Fruit fly (Drosophila melanogaster) whole organism, embryonic: ENCODE measurements around the gene CG5938.

ENCODE experiments used
- CG10147 ChIP-seq: fragments of 200-800 bp; sonication (Bioruptor generic); optimal IDR thresholded peaks from 2 replicates; lab custom pipeline; 2019; ENCODE audit warnings: missing biosample characterization, mild to moderate bottlenecking, missing genetic modification characterization, moderate library complexity
- CG10431 ChIP-seq: fragments of 200-800 bp; sonication (Bioruptor generic); optimal IDR thresholded peaks from 3 replicates; lab custom pipeline; 2018; ENCODE audit warnings: missing biosample characterization, mild to moderate bottlenecking, missing genetic modification characterization
- CG11696 ChIP-seq: fragments of 200-800 bp; sonication (Bioruptor generic); IDR thresholded peaks from 2 replicates; pipeline ENCODE4 v1.3.6; 2022; ENCODE audit warnings: missing biosample characterization, missing genetic modification characterization
- CG12769 ChIP-seq: fragments of 200-800 bp; sonication (Bioruptor generic); optimal IDR thresholded peaks from 2 replicates; lab custom pipeline; 2019; ENCODE audit warnings: missing biosample characterization, mild to moderate bottlenecking, missing genetic modification characterization, moderate library complexity
- CG15601 ChIP-seq: fragments of 200-800 bp; sonication (Bioruptor generic); optimal IDR thresholded peaks from 3 replicates; lab custom pipeline; 2019; ENCODE audit warnings: missing biosample characterization, mild to moderate bottlenecking, missing genetic modification characterization, moderate library complexity
- CG1647 ChIP-seq: fragments of 200-800 bp; sonication (Bioruptor generic); optimal IDR thresholded peaks from 3 replicates; lab custom pipeline; 2016; ENCODE audit warnings: missing biosample characterization, missing genetic modification characterization
- CG17829 ChIP-seq: fragments of 200-800 bp; optimal IDR thresholded peaks from 2 replicates; lab custom pipeline; 2019; ENCODE audit warnings: missing biosample characterization, mild to moderate bottlenecking, missing genetic modification characterization, moderate library complexity
- CG1792 ChIP-seq: fragments of 200-800 bp; sonication (Bioruptor generic); optimal IDR thresholded peaks from 2 replicates; lab custom pipeline; 2016; ENCODE audit warnings: missing biosample characterization, missing genetic modification characterization
- CG33213 ChIP-seq: fragments of 200-800 bp; sonication (Bioruptor generic); optimal IDR thresholded peaks from 3 replicates; lab custom pipeline; 2016; ENCODE audit warnings: missing biosample characterization, missing genetic modification characterization
- CG33557 ChIP-seq: fragments of 200-800 bp; sonication (Bioruptor generic); optimal IDR thresholded peaks from 2 replicates; lab custom pipeline; 2019; ENCODE audit warnings: missing biosample characterization, mild to moderate bottlenecking, missing genetic modification characterization, moderate library complexity
- CG3847 ChIP-seq: fragments of 200-800 bp; sonication (Bioruptor generic); IDR thresholded peaks from 2 replicates; pipeline ENCODE4 v1.3.6; 2022; ENCODE audit warnings: missing biosample characterization, missing genetic modification characterization
- CG3995 ChIP-seq: fragments of 200-800 bp; sonication (Bioruptor generic); optimal IDR thresholded peaks from 3 replicates; lab custom pipeline; 2016; ENCODE audit warnings: missing biosample characterization, missing genetic modification characterization
- CG43689 ChIP-seq: fragments of 200-800 bp; sonication (Bioruptor generic); IDR thresholded peaks from 2 replicates; pipeline ENCODE4 v1.3.6; 2022; ENCODE audit warnings: missing biosample characterization, missing genetic modification characterization
- CG4424 ChIP-seq: fragments of 200-800 bp; sonication (Bioruptor generic); optimal IDR thresholded peaks from 3 replicates; lab custom pipeline; 2016; ENCODE audit warnings: missing biosample characterization, missing genetic modification characterization
- CG5953 ChIP-seq: fragments of 200-800 bp; sonication (Bioruptor generic); IDR thresholded peaks from 2 replicates; pipeline ENCODE4 v1.3.6; 2022; ENCODE audit warnings: missing biosample characterization, missing genetic modification characterization
- CG6254 ChIP-seq: fragments of 200-800 bp; sonication (Bioruptor generic); optimal IDR thresholded peaks from 3 replicates; lab custom pipeline; 2017; ENCODE audit warnings: mild to moderate bottlenecking, missing biosample characterization, missing genetic modification reagents, missing genetic modification characterization
- CG7786 ChIP-seq: fragments of 200-800 bp; sonication (Bioruptor generic); optimal IDR thresholded peaks from 2 replicates; lab custom pipeline; 2016; ENCODE audit warnings: missing biosample characterization, missing genetic modification characterization
- CoRest ChIP-seq: fragments of 200-800 bp; sonication (Bioruptor generic); optimal IDR thresholded peaks from 3 replicates; lab custom pipeline; 2018; ENCODE audit warnings: missing biosample characterization, mild to moderate bottlenecking, missing genetic modification characterization, moderate library complexity
- Dfd ChIP-seq, 2 experiments: fragments of >200 bp; optimal IDR thresholded peaks; 2 replicates each; lab custom pipeline; 2017; ENCODE audit warnings: missing biosample characterization in 2 of 2, missing genetic modification characterization in 2 of 2
- Doc3 ChIP-seq: fragments of 200-800 bp; sonication (Bioruptor generic); IDR thresholded peaks from 3 replicates; pipeline ENCODE4 v1.3.6; 2022; ENCODE audit warnings: missing biosample characterization, missing genetic modification characterization; ENCODE audit not compliant: partially characterized antibody
- Fer1 ChIP-seq: fragments of 200-800 bp; sonication (Bioruptor generic); optimal IDR thresholded peaks from 2 replicates; lab custom pipeline; 2017; ENCODE audit warnings: missing biosample characterization, mild to moderate bottlenecking, missing genetic modification characterization
- Gsc ChIP-seq: fragments of 200-800 bp; sonication (Bioruptor generic); IDR thresholded peaks from 2 replicates; pipeline ENCODE4 v1.3.6; 2022; ENCODE audit warnings: missing biosample characterization, missing genetic modification characterization
- H2.0 ChIP-seq: fragments of 200-800 bp; sonication (Bioruptor generic); IDR thresholded peaks from 2 replicates; pipeline ENCODE4 v1.3.6; 2022; ENCODE audit warnings: missing biosample characterization, missing genetic modification characterization
- HLH54F ChIP-seq: fragments of 200-800 bp; sonication (Bioruptor generic); optimal IDR thresholded peaks from 3 replicates; lab custom pipeline; 2016; ENCODE audit warnings: missing biosample characterization, missing genetic modification characterization
- Lim3 ChIP-seq: fragments of 200-800 bp; sonication (Bioruptor generic); IDR thresholded peaks from 2 replicates; pipeline ENCODE4 v1.3.6; 2022; ENCODE audit warnings: missing biosample characterization, missing genetic modification characterization
- MESR4 ChIP-seq: fragments of 200-800 bp; sonication (Bioruptor generic); optimal IDR thresholded peaks from 2 replicates; lab custom pipeline; 2018; ENCODE audit warnings: missing biosample characterization, mild to moderate bottlenecking, missing genetic modification characterization, moderate library complexity
- Mad ChIP-seq: fragments of 200-800 bp; sonication (Bioruptor generic); optimal IDR thresholded peaks from 2 replicates; lab custom pipeline; 2016; ENCODE audit warnings: missing biosample characterization, missing genetic modification characterization
- NC2α ChIP-seq: fragments of 200-800 bp; sonication (Bioruptor generic); optimal IDR thresholded peaks from 2 replicates; lab custom pipeline; 2016; ENCODE audit warnings: missing biosample characterization, missing genetic modification characterization
- NFAT ChIP-seq: fragments of 200-800 bp; sonication (Bioruptor generic); IDR thresholded peaks from 2 replicates; pipeline ENCODE4 v1.3.6; 2022; ENCODE audit warnings: missing biosample characterization, missing genetic modification characterization
- Rfx ChIP-seq: fragments of 200-800 bp; sonication (Bioruptor generic); IDR thresholded peaks from 2 replicates; pipeline ENCODE4 v1.3.6; 2022; ENCODE audit warnings: missing biosample characterization, missing genetic modification characterization
- ac ChIP-seq: fragments of 200-800 bp; sonication (Bioruptor generic); optimal IDR thresholded peaks from 3 replicates; lab custom pipeline; 2017; ENCODE audit warnings: missing biosample characterization, mild to moderate bottlenecking, missing genetic modification characterization
- aop ChIP-seq: fragments of 200-800 bp; sonication (Bioruptor generic); IDR thresholded peaks from 2 replicates; pipeline ENCODE4 v1.3.6; 2022; ENCODE audit warnings: missing biosample characterization, missing genetic modification characterization
- ap ChIP-seq: fragments of 200-800 bp; sonication (Bioruptor generic); IDR thresholded peaks from 2 replicates; pipeline ENCODE4 v1.3.6; 2022; ENCODE audit warnings: missing biosample characterization, missing genetic modification characterization
- bab2 ChIP-seq: fragments of 200-800 bp; sonication (Bioruptor generic); optimal IDR thresholded peaks from 2 replicates; lab custom pipeline; 2016; ENCODE audit warnings: missing biosample characterization, missing genetic modification characterization
- cad ChIP-seq: fragments of >200 bp; optimal IDR thresholded peaks from 2 replicates; lab custom pipeline; 2017; ENCODE audit warnings: missing biosample characterization, missing genetic modification characterization
- chif ChIP-seq, 2 experiments: fragments of 200-800 bp; sonication (Bioruptor generic); optimal IDR thresholded peaks; 3 replicates each; lab custom pipeline; 2016; ENCODE audit warnings: missing biosample characterization in 2 of 2, missing genetic modification characterization in 2 of 2
- crol ChIP-seq: fragments of 200-800 bp; sonication (Bioruptor generic); IDR thresholded peaks from 2 replicates; pipeline ENCODE4 v1.3.6; 2022; ENCODE audit warnings: missing biosample characterization, missing genetic modification characterization
- crp ChIP-seq, 2 experiments: fragments of 200-800 bp; sonication (Bioruptor generic); optimal IDR thresholded peaks; 2 replicates in 1 of 2; 3 replicates in 1 of 2; lab custom pipeline; 2017; ENCODE audit warnings: missing biosample characterization in 2 of 2, missing genetic modification characterization in 2 of 2, mild to moderate bottlenecking in 1 of 2, moderate library complexity in 1 of 2
- dpn ChIP-seq, 2 experiments: fragments of 200-800 bp; sonication (Bioruptor generic); optimal IDR thresholded peaks; 3 replicates each; lab custom pipeline; 2016; ENCODE audit warnings: missing biosample characterization in 2 of 2, missing genetic modification characterization in 2 of 2
- exex ChIP-seq: fragments of 200-800 bp; sonication (Bioruptor generic); optimal IDR thresholded peaks from 4 replicates; lab custom pipeline; 2018; ENCODE audit warnings: missing biosample characterization, mild to moderate bottlenecking, missing genetic modification characterization, moderate library complexity
- fd96Cb ChIP-seq: fragments of 200-800 bp; sonication (Bioruptor generic); optimal IDR thresholded peaks from 2 replicates; lab custom pipeline; 2018; ENCODE audit warnings: missing biosample characterization, mild to moderate bottlenecking, missing genetic modification characterization, moderate library complexity
- gcm2 ChIP-seq: fragments of 200-800 bp; sonication (Bioruptor generic); optimal IDR thresholded peaks from 2 replicates; lab custom pipeline; 2016; ENCODE audit warnings: missing biosample characterization, missing genetic modification characterization
- insv ChIP-seq, 2 experiments: fragments of 200-800 bp; sonication (Bioruptor generic); optimal IDR thresholded peaks; 3 replicates each; lab custom pipeline; 2016 to 2018; ENCODE audit warnings: missing biosample characterization in 2 of 2, missing genetic modification characterization in 2 of 2
- inv ChIP-seq: fragments of 200-800 bp; sonication (Bioruptor generic); IDR thresholded peaks from 2 replicates; pipeline ENCODE4 v1.3.6; 2022; ENCODE audit warnings: missing biosample characterization, missing genetic modification characterization; ENCODE audit not compliant: partially characterized antibody
- lov ChIP-seq, 2 experiments: fragments of 200-800 bp in 1 of 2; fragments of >200 bp in 1 of 2; sonication (Bioruptor generic) in 1 of 2; IDR thresholded peaks in 1 of 2; optimal IDR thresholded peaks in 1 of 2; 2 replicates in 1 of 2; 3 replicates in 1 of 2; pipeline versions ENCODE4 v1.3.6 to Lab custom; 2017 to 2022; ENCODE audit warnings: missing biosample characterization in 1 of 2, missing genetic modification characterization in 1 of 2
- nerfin-2 ChIP-seq: fragments of 200-800 bp; sonication (Bioruptor generic); IDR thresholded peaks from 2 replicates; pipeline ENCODE4 v1.3.6; 2022; ENCODE audit warnings: missing biosample characterization, missing genetic modification characterization; ENCODE audit not compliant: partially characterized antibody
- pita ChIP-seq: fragments of 200-800 bp; sonication (Bioruptor generic); optimal IDR thresholded peaks from 2 replicates; lab custom pipeline; 2017; ENCODE audit warnings: missing biosample characterization, mild to moderate bottlenecking, missing genetic modification characterization
- row ChIP-seq: fragments of 200-800 bp; sonication (Bioruptor generic); IDR thresholded peaks from 3 replicates; pipeline ENCODE4 v1.3.6; 2022; ENCODE audit warnings: missing biosample characterization, missing genetic modification characterization
- run ChIP-seq: fragments of 200-800 bp; sonication (Bioruptor generic); optimal IDR thresholded peaks from 3 replicates; lab custom pipeline; 2018; ENCODE audit warnings: missing biosample characterization, mild to moderate bottlenecking, missing genetic modification characterization
- unc-4 ChIP-seq: fragments of 200-800 bp; sonication (Bioruptor generic); IDR thresholded peaks from 2 replicates; pipeline ENCODE4 v1.3.6; 2022; ENCODE audit warnings: missing biosample characterization, missing genetic modification characterization; ENCODE audit not compliant: partially characterized antibody

Gene CG5938

DNA sequence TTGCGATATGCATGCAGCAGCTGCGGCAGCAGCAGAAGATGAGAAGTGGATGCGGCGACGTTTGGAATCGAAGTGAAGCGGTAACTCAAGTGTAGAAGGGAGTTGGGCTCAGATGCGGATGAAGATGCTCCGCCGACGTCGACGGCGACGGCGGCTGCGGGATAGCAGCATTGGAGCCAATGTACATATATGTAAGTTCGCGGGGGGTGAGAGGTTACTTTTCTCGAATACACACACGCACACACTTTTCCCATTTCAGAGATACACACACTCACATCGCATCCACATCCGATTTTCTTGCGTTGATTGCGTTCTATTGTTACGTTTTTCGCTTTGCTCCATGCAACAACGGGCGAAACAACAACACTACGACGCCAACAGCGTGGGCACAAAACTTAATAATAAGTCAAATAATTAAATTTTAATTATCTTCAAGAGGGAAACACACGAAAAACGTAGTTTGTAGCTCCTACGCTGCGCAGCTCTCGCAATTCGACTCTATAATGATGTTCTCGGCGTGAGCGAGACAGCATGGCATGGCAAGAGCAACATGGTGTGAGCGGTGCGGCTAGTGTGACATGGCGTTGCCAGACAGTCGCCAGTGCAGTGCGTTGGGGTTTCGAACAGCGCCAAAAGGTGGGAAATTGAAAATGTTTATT lies 29.7 kb upstream of the CG5938 start, which contains the start of gene CG18766 (continued):
- TF ChIP-seq NC2α (GFP tag; lab: Kevin White, UChicago) (no peak), ac (GFP tag; lab: Kevin White, UChicago) (no peak), inv (no peak), aop (GFP tag; lab: Robert Waterston, UW) (0 out of 2 replicates have a peak, but pooled peaks have one; percentile 54), insv (GFP tag; optimal IDR thresholded peaks at IDR 0.05; lab: Kevin White, UChicago) (no peak), lov (optimal IDR thresholded peaks at IDR 0.05; lab: Kevin White, UChicago) (no peak), lov (GFP tag; IDR thresholded peaks at IDR 0.05; lab: Robert Waterston, UW) (0 out of 3 replicates have a peak, but pooled peaks have one; percentile 30), Mad (GFP tag; lab: Kevin White, UChicago) (no peak), row (GFP tag; lab: Robert Waterston, UW) (peak; percentile 55; the same call in 2 of the 3 replicates), Fer1 (GFP tag; lab: Kevin White, UChicago) (no peak), CG1792 (GFP tag; lab: Kevin White, UChicago) (peak; percentile 5), Doc3 (no peak), CG6254 (GFP tag; lab: Kevin White, UChicago) (no peak), CG33213 (no peak), chif (GFP tag; optimal IDR thresholded peaks at IDR 0.05; lab: Kevin White, UChicago) (no peak), CoRest (tag; lab: Kevin White, UChicago) (peak; percentile 23), CG11696 (GFP tag; lab: Robert Waterston, UW) (no peak), Gsc (GFP tag; lab: Robert Waterston, UW) (no peak), ap (GFP tag; lab: Robert Waterston, UW) (no peak), MESR4 (peak; percentile 72), unc-4 (no peak), HLH54F (GFP tag; lab: Kevin White, UChicago) (no peak), Rfx (peak; percentile 45; the same call in 1 of the 2 replicates), exex (tag; lab: Kevin White, UChicago) (peak; percentile 30), CG5953 (GFP tag; lab: Robert Waterston, UW) (no peak), CG43689 (no peak), CG17829 (tag; lab: Kevin White, UChicago) (no peak), nerfin-2 (GFP tag; lab: Robert Waterston, UW) (no peak), bab2 (no peak), Dfd (GFP tag; optimal IDR thresholded peaks at IDR 0.05; lab: Kevin White, UChicago) (no peak), dpn (GFP tag; optimal IDR thresholded peaks at IDR 0.05; lab: Kevin White, UChicago) (peak in 1 of 2 experiments; percentile 10), CG3847 (GFP tag; lab: Robert Waterston, UW) (peak; percentile 69), CG10431 (no peak), CG3995 (peak; percentile 31), run (no peak), crp (GFP tag; optimal IDR thresholded peaks at IDR 0.05; lab: Kevin White, UChicago) (peak in 1 of 2 experiments; percentile 20), CG7786 (GFP tag; lab: Kevin White, UChicago) (no peak), CG1647 (GFP tag; lab: Kevin White, UChicago) (no peak), pita (GFP tag; lab: Kevin White, UChicago) (no peak), NFAT (GFP tag; lab: Robert Waterston, UW) (no peak), CG15601 (no peak), crol (GFP tag; lab: Robert Waterston, UW) (peak; percentile 68), cad (GFP tag; lab: Kevin White, UChicago) (no peak), Lim3 (GFP tag; lab: Robert Waterston, UW) (no peak), fd96Cb (tag; lab: Kevin White, UChicago) (no peak), CG12769 (tag; lab: Kevin White, UChicago) (no peak), H2.0 (no peak), gcm2 (GFP tag; lab: Kevin White, UChicago) (no peak), CG10147 (GFP tag; lab: Kevin White, UChicago) (no peak), CG33557 (no peak), CG4424 (GFP tag; lab: Kevin White, UChicago) (peak; percentile 60)
